Fruit fly (Drosophila melanogaster) whole organism, wandering third instar larva: Measurements from ENCODE around the gene S6k.

ENCODE experiments used
- Abd-B ChIP-seq: fragments of >200 bp; optimal IDR thresholded peaks from 2 replicates; lab custom pipeline; 2017; ENCODE audit warnings: missing biosample characterization, missing genetic modification characterization
- CG32264 ChIP-seq: fragments of 200-800 bp; sonication (Bioruptor generic); optimal IDR thresholded peaks from 2 replicates; lab custom pipeline; 2016; ENCODE audit warnings: missing biosample characterization, missing genetic modification characterization
- CG9705 ChIP-seq: fragments of 200-800 bp; sonication (Bioruptor generic); optimal IDR thresholded peaks from 2 replicates; lab custom pipeline; 2018; ENCODE audit warnings: missing biosample characterization, mild to moderate bottlenecking, missing genetic modification characterization
- CrebA ChIP-seq: fragments of 200-800 bp; sonication (Bioruptor generic); optimal IDR thresholded peaks from 2 replicates; lab custom pipeline; 2016; ENCODE audit warnings: missing biosample characterization, mild to moderate bottlenecking, missing genetic modification characterization, borderline replicate concordance
- Dfd ChIP-seq: fragments of >200 bp; optimal IDR thresholded peaks from 2 replicates; lab custom pipeline; 2017; ENCODE audit warnings: missing biosample characterization, missing genetic modification characterization
- Dif ChIP-seq: fragments of 200-275, 200-300 bp; sonication (Bioruptor generic); optimal IDR thresholded peaks from 2 replicates; lab custom pipeline; 2018; ENCODE audit warnings: missing biosample characterization, missing genetic modification characterization; ENCODE audit not compliant: partially characterized antibody
- HLH106 ChIP-seq: fragments of 200-800 bp; optimal IDR thresholded peaks from 3 replicates; lab custom pipeline; 2019; ENCODE audit warnings: missing biosample characterization, mild to moderate bottlenecking, missing genetic modification characterization, moderate library complexity
- Hnf4 ChIP-seq: fragments of 200-800 bp; sonication (Bioruptor generic); optimal IDR thresholded peaks from 2 replicates; lab custom pipeline; 2016; ENCODE audit warnings: missing biosample characterization, mild to moderate bottlenecking, missing genetic modification characterization
- Hr78 ChIP-seq: fragments of >200 bp; optimal IDR thresholded peaks from 2 replicates; lab custom pipeline; 2017; ENCODE audit warnings: missing biosample characterization, missing genetic modification characterization
- Hr83 ChIP-seq: fragments of 200-300 bp; sonication (Bioruptor generic); optimal IDR thresholded peaks from 2 replicates; lab custom pipeline; 2016; ENCODE audit warnings: missing biosample characterization, mild to moderate bottlenecking, missing genetic modification characterization, moderate library complexity; ENCODE audit not compliant: poor library complexity, severe bottlenecking
- Jra ChIP-seq: sonication (Bioruptor generic); optimal IDR thresholded peaks from 2 replicates; lab custom pipeline; 2016; ENCODE audit warnings: missing biosample characterization, missing genetic modification characterization
- Mio ChIP-seq: sonication (Bioruptor generic); optimal IDR thresholded peaks from 2 replicates; lab custom pipeline; 2016; ENCODE audit warnings: missing biosample characterization, missing genetic modification characterization
- Myc ChIP-seq: fragments of >200 bp; optimal IDR thresholded peaks from 2 replicates; lab custom pipeline; 2017
- N ChIP-seq: fragments of >200 bp; optimal IDR thresholded peaks from 2 replicates; lab custom pipeline; 2018; ENCODE audit warnings: missing biosample characterization, missing external identifiers, missing genetic modification characterization
- OdsH ChIP-seq: fragments of 200-800 bp; sonication (Bioruptor generic); optimal IDR thresholded peaks from 2 replicates; lab custom pipeline; 2016; ENCODE audit warnings: missing biosample characterization, mild to moderate bottlenecking, missing genetic modification characterization
- Rel ChIP-seq, 2 experiments: fragments of 200-800 bp; sonication (Bioruptor generic) in 1 of 2; optimal IDR thresholded peaks; 2 replicates in 1 of 2; 3 replicates in 1 of 2; lab custom pipeline; 2016 to 2019; ENCODE audit warnings: mild to moderate bottlenecking in 2 of 2, missing biosample characterization in 2 of 2, missing genetic modification characterization in 2 of 2, moderate library complexity in 1 of 2
- Sp1 ChIP-seq: fragments of 200-800 bp; sonication (Bioruptor generic); optimal IDR thresholded peaks from 3 replicates; lab custom pipeline; 2019; ENCODE audit warnings: missing biosample characterization, mild to moderate bottlenecking, missing genetic modification characterization, moderate library complexity
- Vsx2 ChIP-seq: fragments of 200-300, 225-300 bp; sonication (Bioruptor generic); optimal IDR thresholded peaks from 2 replicates; lab custom pipeline; 2018; ENCODE audit warnings: missing biosample characterization, missing genetic modification characterization; ENCODE audit not compliant: partially characterized antibody
- br ChIP-seq: fragments of 200-800 bp; sonication (Bioruptor generic); optimal IDR thresholded peaks from 2 replicates; lab custom pipeline; 2016; ENCODE audit warnings: missing biosample characterization, missing genetic modification characterization
- brk ChIP-seq: fragments of 200-800 bp; sonication (Bioruptor generic); optimal IDR thresholded peaks from 2 replicates; lab custom pipeline; 2016; ENCODE audit warnings: missing biosample characterization, mild to moderate bottlenecking, missing genetic modification characterization
- dl ChIP-seq, 2 experiments: fragments of 175-275, 200-275 bp in 1 of 2; fragments of 200-275 bp in 1 of 2; sonication (Bioruptor generic); optimal IDR thresholded peaks; lab custom pipeline; 2018; ENCODE audit warnings: mild to moderate bottlenecking in 2 of 2, missing biosample characterization in 2 of 2, missing genetic modification characterization in 2 of 2, moderate library complexity in 2 of 2; ENCODE audit not compliant: partially characterized antibody in 2 of 2, insufficient read depth in 1 of 2
- dmrt93B ChIP-seq: fragments of 200-800 bp; sonication (Bioruptor generic); optimal IDR thresholded peaks from 2 replicates; lab custom pipeline; 2018; ENCODE audit warnings: missing biosample characterization, mild to moderate bottlenecking, missing genetic modification characterization
- dsf ChIP-seq: sonication (Bioruptor generic); optimal IDR thresholded peaks from 2 replicates; lab custom pipeline; 2016; ENCODE audit warnings: missing biosample characterization, missing genetic modification characterization, borderline replicate concordance
- ey ChIP-seq: fragments of 200-800 bp; sonication (Bioruptor generic); optimal IDR thresholded peaks from 2 replicates; lab custom pipeline; 2016; ENCODE audit warnings: missing biosample characterization, missing genetic modification characterization
- foxo ChIP-seq, 2 experiments: fragments of 200-800 bp; sonication (Bioruptor generic); optimal IDR thresholded peaks; 2 replicates in 1 of 2; 3 replicates in 1 of 2; lab custom pipeline; 2016 to 2017; ENCODE audit warnings: missing biosample characterization in 2 of 2, missing genetic modification characterization in 2 of 2
- fru ChIP-seq: fragments of 200-800 bp; sonication (Bioruptor generic); optimal IDR thresholded peaks from 3 replicates; lab custom pipeline; 2016; ENCODE audit warnings: missing biosample characterization, mild to moderate bottlenecking, missing genetic modification characterization
- jim ChIP-seq: fragments of 175-275, 200-325 bp; sonication (Bioruptor generic); optimal IDR thresholded peaks from 2 replicates; lab custom pipeline; 2016; ENCODE audit warnings: missing biosample characterization, mild to moderate bottlenecking, missing genetic modification characterization
- psq ChIP-seq: fragments of 200-800 bp; sonication (Bioruptor generic); optimal IDR thresholded peaks from 3 replicates; lab custom pipeline; 2017; ENCODE audit warnings: missing biosample characterization, mild to moderate bottlenecking, missing genetic modification characterization, moderate library complexity
- rgr ChIP-seq: fragments of 200-800 bp; sonication (Bioruptor generic); optimal IDR thresholded peaks from 3 replicates; lab custom pipeline; 2016; ENCODE audit warnings: missing biosample characterization, mild to moderate bottlenecking, missing genetic modification characterization
- sage ChIP-seq: fragments of 200-800 bp; sonication (Bioruptor generic); optimal IDR thresholded peaks from 2 replicates; lab custom pipeline; 2016; ENCODE audit warnings: missing biosample characterization, mild to moderate bottlenecking, missing genetic modification characterization
- sv ChIP-seq: fragments of 200-800 bp; sonication (Bioruptor generic); optimal IDR thresholded peaks from 3 replicates; lab custom pipeline; 2016; ENCODE audit warnings: missing biosample characterization, missing genetic modification characterization
- usp ChIP-seq: fragments of >200 bp; optimal IDR thresholded peaks from 2 replicates; lab custom pipeline; 2017; ENCODE audit warnings: missing biosample characterization, missing genetic modification characterization
- woc ChIP-seq: sonication (Bioruptor generic); optimal IDR thresholded peaks from 2 replicates; lab custom pipeline; 2016; ENCODE audit warnings: missing biosample characterization, mild to moderate bottlenecking, missing genetic modification characterization

Gene S6k

DNA sequence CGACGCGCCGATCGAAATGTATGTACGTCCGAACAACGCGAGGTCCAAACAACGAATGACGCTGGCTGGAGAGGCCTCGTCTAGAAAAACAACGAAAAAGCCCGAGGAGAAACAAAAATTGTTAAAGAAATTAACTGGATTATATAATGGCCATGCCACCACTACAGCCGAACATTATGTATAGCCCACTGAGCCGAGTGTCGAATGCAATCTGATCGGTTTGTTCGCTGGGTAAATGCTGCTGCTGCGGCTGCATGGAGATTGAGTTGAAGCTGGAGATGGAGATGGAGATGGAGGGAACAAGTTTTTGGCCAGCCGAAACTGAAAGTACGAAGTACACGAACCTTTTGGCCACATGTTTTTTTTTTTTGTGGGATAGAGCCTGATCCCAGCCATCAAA, 24.1 kb downstream of the S6k start, which contains the start of gene Cralbp:
Gene Cralbp, minus strand, starts transcription at position 115 of the 400 bp plus-strand sequence.
- no peak for TF ChIP-seq dmrt93B (GFP tag; lab: Kevin White, UChicago)
- TF ChIP-seq Mio (GFP tag; lab: Kevin White, UChicago), result no peak
- no peak for TF ChIP-seq Abd-B (GFP tag; lab: Kevin White, UChicago)
- no peak for TF ChIP-seq br
- TF ChIP-seq dl (GFP tag; optimal IDR thresholded peaks at IDR 0.05; lab: Kevin White, UChicago; ENCODE audit: insufficient read depth in 1 of 2, partially characterized antibody in 2 of 2), result no peak
- TF ChIP-seq N (GFP tag; lab: Kevin White, UChicago), result no peak
- TF ChIP-seq CrebA (GFP tag; lab: Kevin White, UChicago), result no peak
- no peak for TF ChIP-seq Dif (GFP tag; lab: Kevin White, UChicago)
- no peak for TF ChIP-seq jim (GFP tag; lab: Kevin White, UChicago)
- TF ChIP-seq Hnf4 (GFP tag; lab: Kevin White, UChicago), result no peak
- no peak for TF ChIP-seq usp (GFP tag; lab: Kevin White, UChicago)
- no peak for TF ChIP-seq sv (GFP tag; lab: Kevin White, UChicago)
- no peak for TF ChIP-seq Vsx2 (GFP tag; lab: Kevin White, UChicago)
- no peak for TF ChIP-seq brk (GFP tag; lab: Kevin White, UChicago)
- no peak for TF ChIP-seq CG32264

DNA sequence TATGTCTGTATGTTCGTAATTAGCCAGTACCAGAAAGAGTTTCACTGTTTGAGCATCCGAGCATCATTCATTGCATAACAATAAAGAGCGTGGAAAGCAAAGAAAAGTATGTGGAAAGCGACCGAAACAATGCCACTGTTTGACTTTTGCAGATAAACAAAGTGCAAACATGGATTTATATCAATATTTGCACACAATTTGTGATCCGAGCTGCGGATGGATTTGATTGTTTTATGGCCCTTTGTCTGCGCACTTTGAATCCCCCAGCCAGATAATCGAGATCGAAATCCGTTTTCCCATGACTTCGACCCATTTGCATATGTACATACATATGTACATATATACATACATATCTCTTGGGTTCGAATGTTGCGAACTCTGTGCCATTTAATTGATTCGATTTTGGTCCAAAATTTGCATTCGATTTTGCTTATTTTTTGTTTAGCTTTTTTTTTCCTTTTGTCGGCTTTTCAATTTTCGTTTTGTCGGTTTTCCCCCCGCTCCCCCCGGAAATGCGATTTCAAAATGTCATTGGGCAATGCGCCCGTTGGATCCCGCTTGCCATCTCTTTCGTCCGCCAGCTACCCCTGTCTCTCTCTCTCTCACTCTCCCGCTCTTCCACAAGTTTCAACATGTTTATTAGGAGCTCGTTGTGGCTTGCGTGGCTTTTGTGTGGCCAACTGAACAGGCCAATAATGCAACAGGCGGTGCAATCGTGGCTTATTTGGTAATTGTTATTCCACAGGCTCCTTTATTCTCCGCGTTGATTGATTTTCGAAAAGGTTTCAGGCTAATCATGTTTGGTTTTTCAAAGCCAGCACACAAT, 25.3 kb downstream of the S6k start:
- TF ChIP-seq brk (GFP tag; lab: Kevin White, UChicago), result no peak
- no peak for TF ChIP-seq woc (GFP tag; lab: Kevin White, UChicago)
- TF ChIP-seq Rel (GFP tag; optimal IDR thresholded peaks at IDR 0.05; lab: Kevin White, UChicago), result no peak
- peak; percentile 2 for TF ChIP-seq Rel (tag; optimal IDR thresholded peaks at IDR 0.05; lab: Kevin White, UChicago)
- no peak for TF ChIP-seq Abd-B (GFP tag; lab: Kevin White, UChicago)
- TF ChIP-seq rgr (GFP tag; lab: Kevin White, UChicago), result no peak
- no peak for TF ChIP-seq CG9705 (GFP tag; lab: Kevin White, UChicago)

DNA sequence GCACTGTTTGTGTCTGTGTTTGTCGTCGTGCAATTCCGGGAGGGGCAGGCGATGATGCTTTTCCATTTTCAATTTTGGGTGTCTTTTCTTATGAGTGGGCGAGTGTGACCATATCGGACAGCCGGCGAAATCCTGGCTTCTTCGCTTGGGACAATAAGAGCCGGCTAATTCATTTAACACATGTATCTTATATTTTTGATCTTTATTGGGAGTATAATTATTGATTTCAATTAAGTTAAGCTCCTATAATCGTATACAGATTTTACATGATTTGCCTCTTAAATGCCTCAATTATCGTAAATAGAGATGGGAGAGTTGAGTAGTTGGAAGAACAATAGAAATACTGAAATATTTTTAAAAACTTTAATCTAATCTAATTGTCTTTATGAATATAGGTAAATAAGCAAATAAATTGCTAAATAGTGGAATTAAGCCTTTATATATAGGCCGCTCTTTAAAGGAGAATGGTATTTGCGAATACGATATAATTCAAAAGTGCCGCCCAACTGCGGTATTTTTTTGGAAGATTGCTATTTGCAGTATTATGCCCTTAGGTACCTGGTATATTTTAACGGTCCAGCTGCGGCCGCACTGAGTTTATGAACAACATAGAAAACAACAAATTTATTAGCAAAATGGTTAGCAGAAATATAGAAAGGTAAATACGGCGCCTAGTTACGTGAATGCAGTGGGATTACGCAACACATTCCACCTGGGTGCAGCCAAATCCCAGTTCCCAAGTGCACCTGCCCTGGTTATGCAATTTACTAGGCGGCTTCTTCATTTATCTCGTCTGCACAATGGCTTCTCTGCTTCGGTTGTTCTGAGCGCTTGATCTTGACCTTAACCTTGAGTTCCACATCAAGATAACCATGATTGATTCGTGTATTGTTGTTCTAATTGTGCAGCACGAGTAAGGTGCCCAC, 31.0 kb downstream of the S6k start, which contains the start of the genes Myt1, PGRP-LD and Pmi:
Gene Myt1, minus strand, starts transcription at position 116 of the 926 bp plus-strand sequence.
Gene PGRP-LD, plus strand, starts transcription at position 576 of the 926 bp plus-strand sequence.
Gene Pmi, plus strand, starts transcription at position 576 of the 926 bp plus-strand sequence.
- TF ChIP-seq Jra (GFP tag; lab: Kevin White, UChicago) (no peak), dsf (GFP tag; lab: Kevin White, UChicago) (no peak), psq (GFP tag; lab: Kevin White, UChicago) (peak; percentile 4), CG32264 (no peak), Myc (lab: Kevin White, UChicago) (peak; percentile 8), OdsH (GFP tag; lab: Kevin White, UChicago) (no peak), HLH106 (tag; lab: Kevin White, UChicago) (no peak), Dfd (GFP tag; lab: Kevin White, UChicago) (no peak), woc (GFP tag; lab: Kevin White, UChicago) (no peak), ey (GFP tag; lab: Kevin White, UChicago) (peak; percentile 1), sv (GFP tag; lab: Kevin White, UChicago) (no peak), Hr83 (GFP tag; lab: Kevin White, UChicago) (no peak)

DNA sequence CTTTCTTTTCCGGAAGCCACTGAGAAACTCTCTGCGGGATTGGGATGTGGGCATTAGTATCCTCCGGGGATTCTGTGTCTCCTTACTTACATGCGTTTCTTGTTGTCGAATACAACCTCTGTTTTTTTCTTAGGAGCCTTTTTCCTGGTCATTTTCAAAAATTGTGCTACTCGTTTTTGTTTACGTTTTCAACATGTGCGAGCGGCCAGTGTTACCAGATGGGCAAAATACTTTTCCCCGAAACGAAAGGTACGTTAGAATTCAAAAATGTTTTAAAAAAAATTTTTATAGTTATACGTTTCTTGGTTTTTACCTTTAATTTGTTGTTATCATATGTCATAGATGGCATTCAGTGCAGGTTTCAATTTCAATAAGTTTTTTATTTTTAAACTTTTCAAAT, 33.6 kb downstream of the S6k start, which contains the start of gene vito:
Gene vito, minus strand, starts transcription at position 220 of the 400 bp plus-strand sequence.
- TF ChIP-seq Hr78 (no peak), foxo (GFP tag; optimal IDR thresholded peaks at IDR 0.05; lab: Kevin White, UChicago) (no peak), Mio (GFP tag; lab: Kevin White, UChicago) (no peak), CG9705 (GFP tag; lab: Kevin White, UChicago) (no peak), N (GFP tag; lab: Kevin White, UChicago) (no peak), fru (GFP tag; lab: Kevin White, UChicago) (no peak), psq (GFP tag; lab: Kevin White, UChicago) (no peak), Hr83 (GFP tag; lab: Kevin White, UChicago) (no peak), sage (GFP tag; lab: Kevin White, UChicago) (no peak), jim (GFP tag; lab: Kevin White, UChicago) (no peak), CG32264 (no peak), usp (GFP tag; lab: Kevin White, UChicago) (no peak), Hnf4 (GFP tag; lab: Kevin White, UChicago) (no peak), OdsH (GFP tag; lab: Kevin White, UChicago) (no peak), Sp1 (GFP tag; lab: Kevin White, UChicago) (no peak), Jra (GFP tag; lab: Kevin White, UChicago) (no peak), CrebA (GFP tag; lab: Kevin White, UChicago) (no peak), Rel (GFP tag; optimal IDR thresholded peaks at IDR 0.05; lab: Kevin White, UChicago) (no peak), Rel (tag; optimal IDR thresholded peaks at IDR 0.05; lab: Kevin White, UChicago) (no peak)
